Worm (Caenorhabditis elegans): Measurements from ENCODE around the gene C31E10.5.

Gene C31E10.5

DNA sequence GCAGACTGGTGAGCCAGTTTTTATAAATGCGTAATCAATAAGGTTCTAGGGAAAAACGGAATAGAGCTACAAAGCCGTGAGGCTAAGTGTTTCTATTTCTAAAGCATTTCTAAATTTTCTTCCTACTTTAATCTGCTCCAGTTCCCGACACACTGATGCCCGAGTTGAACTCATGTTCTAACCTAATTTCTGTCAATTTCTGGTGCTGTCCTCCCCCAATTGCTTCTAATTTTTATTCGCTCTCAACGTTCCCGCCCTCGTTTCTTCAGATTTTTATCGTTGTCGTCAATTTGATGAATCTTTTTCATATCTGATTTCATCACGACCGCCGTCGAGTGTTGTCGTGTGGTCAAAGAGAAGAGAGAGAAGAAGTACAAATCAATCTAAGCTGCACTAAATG, 34.2 kb upstream of the C31E10.5 start:
- TF ChIP-seq nhr-12 (tag; optimal IDR thresholded peaks at IDR 0.05) (no peak), ama-1 (optimal IDR thresholded peaks at IDR 0.05) (no peak), fkh-2 (tag; optimal IDR thresholded peaks at IDR 0.05) (no peak), ceh-9 (tag; optimal IDR thresholded peaks at IDR 0.05) (no peak), lin-15B (tag; optimal IDR thresholded peaks at IDR 0.05) (no peak), unc-62 (GFP tag; optimal IDR thresholded peaks at IDR 0.05) (no peak), nhr-11 (tag; optimal IDR thresholded peaks at IDR 0.05) (no peak), sea-2 (GFP tag; optimal IDR thresholded peaks at IDR 0.05) (no peak), fos-1 (tag; optimal IDR thresholded peaks at IDR 0.05) (no peak), hmg-11 (tag; optimal IDR thresholded peaks at IDR 0.05) (no peak), mdl-1 (tag; optimal IDR thresholded peaks at IDR 0.05) (no peak)

DNA sequence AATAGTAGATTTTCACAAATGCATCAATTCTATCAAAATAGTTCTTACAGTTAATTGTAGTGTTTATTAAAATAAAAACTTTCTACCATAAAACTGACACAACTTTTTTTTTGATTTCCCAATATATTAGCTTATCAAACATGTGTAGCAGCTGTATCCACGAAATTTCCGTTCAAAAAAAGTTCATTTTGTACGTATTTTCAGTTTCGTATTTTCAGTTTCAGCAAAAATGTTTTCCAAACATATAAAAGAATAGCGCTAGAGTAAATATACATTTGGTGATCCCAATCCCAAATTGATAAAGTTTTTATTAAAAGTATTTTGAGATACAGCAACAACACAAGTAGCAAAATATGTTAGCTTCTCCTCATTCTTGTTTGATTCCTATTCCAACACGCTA, 33.8 kb upstream of the C31E10.5 start:
- TF ChIP-seq ceh-82 (tag; optimal IDR thresholded peaks at IDR 0.05) (no peak), eor-1 (tag; optimal IDR thresholded peaks at IDR 0.05) (no peak), nhr-28 (tag; optimal IDR thresholded peaks at IDR 0.05) (no peak), nhr-25 (tag; optimal IDR thresholded peaks at IDR 0.05) (no peak), jun-1 (tag; optimal IDR thresholded peaks at IDR 0.05) (no peak), ztf-4 (tag; optimal IDR thresholded peaks at IDR 0.05) (no peak), aly-2 (tag; optimal IDR thresholded peaks at IDR 0.05) (no peak)

DNA sequence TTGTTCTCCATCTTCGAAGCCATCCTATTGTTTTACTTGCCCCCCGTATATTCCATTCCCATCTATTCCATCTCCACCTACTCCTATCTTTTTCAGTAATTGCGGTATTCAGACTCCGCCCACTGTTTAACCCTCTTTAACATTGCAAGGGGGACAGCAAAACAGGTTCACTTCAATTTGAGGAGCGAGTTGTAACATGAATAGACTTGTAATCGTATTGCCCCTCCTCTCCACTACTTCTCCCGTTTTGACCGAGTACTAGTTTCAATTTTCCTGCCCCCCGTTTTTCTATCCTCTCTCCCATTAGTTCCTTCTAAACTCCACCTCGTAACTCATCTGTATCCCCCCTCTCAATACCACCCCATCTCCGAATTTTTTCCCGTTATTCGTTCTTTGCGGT, 32.9 kb upstream of the C31E10.5 start:
- TF ChIP-seq pha-4 (tag; optimal IDR thresholded peaks at IDR 0.05) (no peak), unc-62 (GFP tag; optimal IDR thresholded peaks at IDR 0.05) (no peak), jun-1 (tag; optimal IDR thresholded peaks at IDR 0.05) (no peak), zag-1 (tag; optimal IDR thresholded peaks at IDR 0.05) (no peak), tbx-2 (tag; optimal IDR thresholded peaks at IDR 0.05) (no peak), ztf-11 (tag; optimal IDR thresholded peaks at IDR 0.05) (no peak), ceh-9 (tag; optimal IDR thresholded peaks at IDR 0.05) (no peak), hmg-11 (tag; optimal IDR thresholded peaks at IDR 0.05) (no peak), fkh-10 (GFP tag; optimal IDR thresholded peaks at IDR 0.05) (no peak), lin-39 (tag; optimal IDR thresholded peaks at IDR 0.05) (no peak)

DNA sequence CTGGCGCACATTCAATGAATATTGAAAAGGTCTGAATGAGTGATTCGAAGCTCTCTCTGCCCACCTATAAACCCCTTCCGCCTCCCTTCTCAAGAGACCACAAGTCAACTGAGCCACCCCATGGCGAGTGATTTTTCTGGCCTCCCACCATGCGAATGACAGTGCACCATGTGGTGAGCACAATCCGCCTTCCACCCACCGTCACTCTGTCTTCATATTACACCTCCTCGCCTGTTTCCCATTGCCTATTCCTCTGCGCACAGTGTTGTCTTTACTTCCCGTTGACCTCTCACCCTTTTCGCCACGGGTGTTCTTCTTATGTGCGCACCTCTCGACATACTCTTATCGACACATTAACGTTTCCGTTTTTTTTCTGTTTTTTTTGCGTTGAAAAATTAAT, 31.3 kb upstream of the C31E10.5 start:
- TF ChIP-seq lsy-12 (tag; optimal IDR thresholded peaks at IDR 0.05) (no peak), mdl-1 (tag; optimal IDR thresholded peaks at IDR 0.05) (no peak), unc-39 (tag; optimal IDR thresholded peaks at IDR 0.05) (no peak), hmg-11 (tag; optimal IDR thresholded peaks at IDR 0.05) (no peak), nfya-1 (tag; optimal IDR thresholded peaks at IDR 0.05; ENCODE audit: insufficient read depth) (no peak), zag-1 (tag; optimal IDR thresholded peaks at IDR 0.05) (no peak), sea-2 (GFP tag; optimal IDR thresholded peaks at IDR 0.05) (no peak), fkh-2 (tag; optimal IDR thresholded peaks at IDR 0.05) (no peak), aly-2 (tag; optimal IDR thresholded peaks at IDR 0.05) (no peak), nhr-12 (tag; optimal IDR thresholded peaks at IDR 0.05) (no peak)

DNA sequence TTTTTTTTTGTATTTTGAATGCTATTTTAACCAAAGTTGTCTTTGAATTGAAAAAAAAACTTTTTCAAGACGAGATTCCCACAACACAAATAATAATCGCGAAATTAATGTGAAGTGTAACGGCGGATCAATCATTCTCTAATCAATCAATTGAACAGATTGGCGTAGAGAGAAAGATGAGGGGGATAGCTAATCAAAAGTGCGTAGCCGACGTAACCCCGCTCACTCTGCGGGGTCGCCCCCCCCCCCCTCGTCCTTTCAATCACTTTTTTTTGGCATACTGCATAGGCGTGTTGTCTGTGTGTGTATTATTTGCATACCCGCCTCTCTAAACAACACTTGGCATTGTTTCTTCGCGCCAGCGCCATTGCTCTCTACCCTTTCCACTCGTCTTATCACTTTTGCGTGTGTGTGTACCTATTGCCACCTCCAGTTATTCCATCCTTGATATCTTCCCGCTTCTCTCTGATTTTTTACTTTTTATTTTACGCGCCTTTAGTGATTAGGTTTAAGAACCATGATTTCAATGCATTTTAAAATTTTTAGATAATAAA, 28.8 kb upstream of the C31E10.5 start:
- TF ChIP-seq nhr-12 (tag; optimal IDR thresholded peaks at IDR 0.05) = no peak
- TF ChIP-seq lin-39 (tag; optimal IDR thresholded peaks at IDR 0.05) = peak; percentile 53
- TF ChIP-seq elt-2 (tag; optimal IDR thresholded peaks at IDR 0.05) = peak; percentile 59
- TF ChIP-seq pha-4 (tag; optimal IDR thresholded peaks at IDR 0.05) = peak; percentile 65
- peak; percentile 15 for TF ChIP-seq nfya-1 (tag; optimal IDR thresholded peaks at IDR 0.05; ENCODE audit: insufficient read depth)
- TF ChIP-seq lin-15B (tag; optimal IDR thresholded peaks at IDR 0.05) = no peak

DNA sequence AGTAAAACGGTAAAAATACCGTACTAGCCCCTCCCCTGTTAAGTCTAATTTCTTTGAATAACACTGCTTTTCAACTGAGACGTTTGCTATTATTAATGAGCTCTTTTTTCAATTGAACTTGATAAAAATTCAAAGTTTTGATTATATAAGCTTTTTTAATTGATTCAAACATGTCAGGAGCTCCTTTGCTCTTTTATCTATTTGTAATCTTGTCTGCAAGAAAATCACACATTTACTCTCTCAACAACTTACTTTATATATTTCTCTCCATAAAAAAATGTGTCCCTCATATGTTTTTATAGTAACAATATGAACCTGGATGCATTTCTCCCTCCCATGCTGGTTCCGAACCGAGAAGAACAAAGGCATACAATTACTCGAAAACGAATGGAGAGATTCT, 24.7 kb upstream of the C31E10.5 start, which contains the start of gene C04C11.1:
TSS of gene C04C11.1 (plus strand) at position 301 of the 400 bp plus-strand sequence.
- TF ChIP-seq nhr-43 (tag; optimal IDR thresholded peaks at IDR 0.05; ENCODE audit: poor library complexity, severe bottlenecking) = no peak
- no peak for TF ChIP-seq elt-3 (tag; optimal IDR thresholded peaks at IDR 0.05)

DNA sequence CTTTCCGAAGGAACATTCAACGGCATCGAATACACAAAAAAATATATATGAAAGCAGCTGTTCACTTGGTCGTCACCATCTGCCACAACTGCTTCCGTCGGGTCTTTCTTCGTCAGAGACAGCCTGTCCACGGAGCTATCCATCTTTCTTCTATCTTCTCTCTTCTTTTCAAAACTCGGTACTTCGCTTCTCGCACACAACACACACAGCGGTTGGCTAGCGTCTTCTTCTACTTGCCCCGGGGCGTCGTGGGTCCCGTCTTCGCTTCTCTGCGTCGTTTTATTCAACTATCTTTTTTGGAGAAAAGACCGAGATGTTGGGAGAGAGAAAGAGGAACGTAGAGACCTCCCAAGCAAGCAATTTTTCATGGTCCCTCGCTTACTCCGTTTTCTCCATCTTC, 21.1 kb upstream of the C31E10.5 start:
- TF ChIP-seq nhr-77 (tag; optimal IDR thresholded peaks at IDR 0.05) (no peak), ceh-82 (tag; optimal IDR thresholded peaks at IDR 0.05) (no peak), ceh-9 (tag; optimal IDR thresholded peaks at IDR 0.05) (no peak), nfya-1 (tag; optimal IDR thresholded peaks at IDR 0.05; ENCODE audit: insufficient read depth) (peak; percentile 88), lin-39 (tag; optimal IDR thresholded peaks at IDR 0.05) (peak; percentile 48), ceh-28 (tag; optimal IDR thresholded peaks at IDR 0.05) (no peak), daf-12 (tag; optimal IDR thresholded peaks at IDR 0.05) (no peak), mdl-1 (tag; optimal IDR thresholded peaks at IDR 0.05) (no peak), unc-62 (GFP tag; optimal IDR thresholded peaks at IDR 0.05) (peak; percentile 68), mml-1 (tag; optimal IDR thresholded peaks at IDR 0.05) (no peak), zag-1 (tag; optimal IDR thresholded peaks at IDR 0.05) (no peak), lsy-12 (tag; optimal IDR thresholded peaks at IDR 0.05) (no peak), egl-27 (tag; optimal IDR thresholded peaks at IDR 0.05) (no peak), egl-5 (tag; optimal IDR thresholded peaks at IDR 0.05) (peak; percentile 19), fkh-2 (tag; optimal IDR thresholded peaks at IDR 0.05) (no peak), hmg-11 (tag; optimal IDR thresholded peaks at IDR 0.05) (peak; percentile 86), nhr-23 (tag; optimal IDR thresholded peaks at IDR 0.05) (no peak), unc-39 (tag; optimal IDR thresholded peaks at IDR 0.05) (no peak), fkh-10 (GFP tag; optimal IDR thresholded peaks at IDR 0.05) (peak; percentile 65), nhr-28 (tag; optimal IDR thresholded peaks at IDR 0.05) (no peak), elt-1 (tag; optimal IDR thresholded peaks at IDR 0.05) (peak; percentile 39), R02D3.7 (tag; optimal IDR thresholded peaks at IDR 0.05) (no peak)

Measured in whole organism, L3 larva.